Worm (Caenorhabditis elegans) whole organism, L1 larva: Measurements from ENCODE around the gene syf-2.

Experiments used
- C04F5.9 ChIP-seq: sonication (generic microtip); optimal IDR thresholded peaks from 2 replicates; lab custom pipeline; 2016; ENCODE audit warnings: missing genetic modification characterization, missing compliant biosample characterization
- C16A3.4 ChIP-seq: fragments of 150-350 bp; optimal IDR thresholded peaks from 2 replicates; lab custom pipeline; 2014; ENCODE audit warnings: missing biosample characterization, missing genetic modification characterization
- C34B4.2 ChIP-seq: sonication (generic microtip); optimal IDR thresholded peaks from 2 replicates; lab custom pipeline; 2017; ENCODE audit warnings: mild to moderate bottlenecking, missing genetic modification characterization, missing compliant biosample characterization
- aha-1 ChIP-seq: fragments of 150-350 bp; optimal IDR thresholded peaks from 2 replicates; lab custom pipeline; 2014; ENCODE audit warnings: missing biosample characterization, missing genetic modification characterization
- aly-2 ChIP-seq: fragments of 150-350 bp; optimal IDR thresholded peaks from 2 replicates; lab custom pipeline; 2014; ENCODE audit warnings: missing biosample characterization, missing genetic modification characterization
- blmp-1 ChIP-seq: fragments of 150-350 bp; optimal IDR thresholded peaks from 2 replicates; lab custom pipeline; 2014; ENCODE audit warnings: missing biosample characterization, missing genetic modification characterization
- ceh-63 ChIP-seq: fragments of 200-800 bp; sonication (Bioruptor generic); optimal IDR thresholded peaks from 2 replicates; lab custom pipeline; 2018; ENCODE audit warnings: mild to moderate bottlenecking, missing genetic modification characterization, missing compliant biosample characterization
- ceh-82 ChIP-seq, 3 experiments: fragments of 150-350 bp in 1 of 3; sonication (generic microtip) in 2 of 3; optimal IDR thresholded peaks; 2 replicates each; lab custom pipeline; 2014 to 2017; ENCODE audit warnings: missing biosample characterization in 3 of 3, missing genetic modification characterization in 3 of 3
- ceh-90 ChIP-seq: sonication (generic microtip); optimal IDR thresholded peaks from 2 replicates; lab custom pipeline; 2016; ENCODE audit warnings: missing genetic modification characterization, missing compliant biosample characterization
- ces-1 ChIP-seq: fragments of 150-350 bp; optimal IDR thresholded peaks from 2 replicates; lab custom pipeline; 2014; ENCODE audit warnings: missing biosample characterization, missing genetic modification reagents, missing genetic modification characterization
- egl-13 ChIP-seq: sonication (generic microtip); optimal IDR thresholded peaks from 2 replicates; lab custom pipeline; 2016; ENCODE audit warnings: missing genotype, missing genetic modification reagents, missing genetic modification characterization, missing compliant biosample characterization
- egl-27 ChIP-seq, 2 experiments: fragments of 150-350 bp in 1 of 2; sonication (generic microtip); optimal IDR thresholded peaks; 3 replicates each; lab custom pipeline; 2017 to 2018; ENCODE audit warnings: missing biosample characterization in 2 of 2, missing genetic modification characterization in 2 of 2, missing genetic modification reagents in 2 of 2
- elt-2 ChIP-seq: sonication (generic microtip); optimal IDR thresholded peaks from 2 replicates; lab custom pipeline; 2016; ENCODE audit warnings: missing genetic modification characterization, mild to moderate bottlenecking, inconsistent platforms, missing compliant biosample characterization, missing genetic modification reagents
- elt-3 ChIP-seq, 6 experiments: fragments of 150-350 bp in 1 of 6; sonication (generic microtip); optimal IDR thresholded peaks; 2 replicates each; lab custom pipeline; 2017 to 2018; ENCODE audit warnings: missing biosample characterization in 6 of 6, missing genetic modification characterization in 6 of 6, inconsistent platforms in 1 of 6
- ets-5 ChIP-seq: fragments of 200-800 bp; sonication (Bioruptor generic); IDR thresholded peaks from 2 replicates; pipeline ENCODE4 v1.3.6; 2022; ENCODE audit warnings: missing genetic modification characterization, missing compliant biosample characterization
- fkh-4 ChIP-seq: sonication (generic microtip); optimal IDR thresholded peaks from 2 replicates; lab custom pipeline; 2016; ENCODE audit warnings: missing compliant biosample characterization, missing genetic modification characterization, borderline replicate concordance
- fkh-8 ChIP-seq: sonication (generic microtip); optimal IDR thresholded peaks from 2 replicates; lab custom pipeline; 2016; ENCODE audit warnings: mild to moderate bottlenecking, missing genetic modification characterization, missing compliant biosample characterization
- grh-1 ChIP-seq: fragments of 200-800 bp; sonication (Bioruptor generic); IDR thresholded peaks from 2 replicates; pipeline ENCODE4 v1.3.6; 2022; ENCODE audit warnings: missing genetic modification reagents, missing genetic modification characterization, missing compliant biosample characterization
- hlh-17 ChIP-seq: fragments of 200-800 bp; sonication (Bioruptor generic); optimal IDR thresholded peaks from 2 replicates; lab custom pipeline; 2018; ENCODE audit warnings: missing genetic modification characterization, mild to moderate bottlenecking, missing compliant biosample characterization, moderate library complexity, borderline replicate concordance
- hlh-4 ChIP-seq: sonication (generic microtip); optimal IDR thresholded peaks from 2 replicates; lab custom pipeline; 2016; ENCODE audit warnings: mild to moderate bottlenecking, missing genetic modification characterization, missing compliant biosample characterization
- irx-1 ChIP-seq: sonication (generic microtip); optimal IDR thresholded peaks from 2 replicates; lab custom pipeline; 2016; ENCODE audit warnings: missing genetic modification characterization, missing compliant biosample characterization
- isw-1 ChIP-seq: fragments of 200-800 bp; sonication (Bioruptor generic); IDR thresholded peaks from 2 replicates; pipeline ENCODE4 v1.3.6; 2022; ENCODE audit warnings: missing genetic modification characterization, missing compliant biosample characterization
- lin-15B ChIP-seq: fragments of 150-350 bp; sonication (generic microtip); optimal IDR thresholded peaks from 3 replicates; lab custom pipeline; 2014; ENCODE audit warnings: missing biosample characterization, missing genetic modification characterization
- lin-35 ChIP-seq, 2 experiments: fragments of 150-350 bp; optimal IDR thresholded peaks; 2 replicates each; lab custom pipeline; 2014; ENCODE audit warnings: missing biosample characterization in 2 of 2, missing genetic modification characterization in 2 of 2, missing genetic modification reagents in 2 of 2
- lsy-2 ChIP-seq, 2 experiments: fragments of 150-350 bp; optimal IDR thresholded peaks; 2 replicates each; lab custom pipeline; 2014; ENCODE audit warnings: missing biosample characterization in 2 of 2, missing genetic modification characterization in 2 of 2
- mab-9 ChIP-seq: fragments of 200-800 bp; sonication (Bioruptor generic); IDR thresholded peaks from 2 replicates; pipeline ENCODE4 v1.3.6; 2022; ENCODE audit warnings: missing genetic modification reagents, missing genetic modification characterization, missing compliant biosample characterization
- mdl-1 ChIP-seq, 2 experiments: fragments of 150-350 bp; optimal IDR thresholded peaks; 2 replicates each; lab custom pipeline; 2014 to 2017; ENCODE audit warnings: missing biosample characterization in 2 of 2, missing genetic modification characterization in 2 of 2, inconsistent platforms in 1 of 2
- mef-2 ChIP-seq: fragments of 150-350 bp; optimal IDR thresholded peaks from 2 replicates; lab custom pipeline; 2014; ENCODE audit warnings: missing biosample characterization, missing genetic modification characterization
- mep-1 ChIP-seq: fragments of 150-350 bp; optimal IDR thresholded peaks from 2 replicates; lab custom pipeline; 2014; ENCODE audit warnings: missing biosample characterization, missing genetic modification characterization
- nhr-11 ChIP-seq: fragments of 150-350 bp; optimal IDR thresholded peaks from 2 replicates; lab custom pipeline; 2014; ENCODE audit warnings: missing biosample characterization, missing genetic modification characterization
- nhr-12 ChIP-seq: sonication (generic microtip); optimal IDR thresholded peaks from 2 replicates; lab custom pipeline; 2017; ENCODE audit warnings: missing biosample characterization, missing genetic modification characterization
- nhr-19 ChIP-seq: fragments of 200-800 bp; sonication (Bioruptor generic); conservative IDR thresholded peaks from 2 replicates; pipeline ENCODE4 v1.3.6; 2022; ENCODE audit warnings: missing genetic modification characterization, missing compliant biosample characterization
- nhr-237 ChIP-seq: fragments of 150-350 bp; optimal IDR thresholded peaks from 2 replicates; lab custom pipeline; 2014; ENCODE audit warnings: missing biosample characterization, missing genetic modification characterization
- nhr-28 ChIP-seq: fragments of 150-350 bp; optimal IDR thresholded peaks from 2 replicates; lab custom pipeline; 2014; ENCODE audit warnings: missing biosample characterization, missing genetic modification characterization
- nhr-47 ChIP-seq: sonication (generic microtip); optimal IDR thresholded peaks from 2 replicates; lab custom pipeline; 2016; ENCODE audit warnings: mild to moderate bottlenecking, missing genetic modification characterization, moderate library complexity, missing compliant biosample characterization
- nhr-71 ChIP-seq: sonication (generic microtip); optimal IDR thresholded peaks from 2 replicates; lab custom pipeline; 2016; ENCODE audit warnings: mild to moderate bottlenecking, missing genetic modification characterization, moderate library complexity, missing compliant biosample characterization
- nhr-77 ChIP-seq: fragments of 150-350 bp; optimal IDR thresholded peaks from 2 replicates; lab custom pipeline; 2014; ENCODE audit warnings: missing biosample characterization, missing genetic modification characterization
- nhr-84 ChIP-seq: sonication (generic microtip); optimal IDR thresholded peaks from 2 replicates; lab custom pipeline; 2017; ENCODE audit warnings: missing biosample characterization, missing genetic modification characterization
- nhr-85 ChIP-seq: sonication (generic microtip); peaks from one replicate; lab custom pipeline; 2016; ENCODE audit warnings: missing genetic modification characterization, inconsistent platforms, missing compliant biosample characterization
- pag-3 ChIP-seq: sonication (generic microtip); optimal IDR thresholded peaks from 2 replicates; lab custom pipeline; 2017; ENCODE audit warnings: missing genetic modification characterization, mild to moderate bottlenecking, missing compliant biosample characterization, antibody characterized with exemption, borderline replicate concordance; ENCODE audit not compliant: insufficient read depth
- pqm-1 ChIP-seq: sonication (generic microtip); optimal IDR thresholded peaks from 3 replicates; lab custom pipeline; 2017; ENCODE audit warnings: missing biosample characterization, missing genetic modification characterization
- rnt-1 ChIP-seq: sonication (generic microtip); optimal IDR thresholded peaks from 2 replicates; lab custom pipeline; 2016; ENCODE audit warnings: mild to moderate bottlenecking, missing genetic modification characterization, moderate library complexity, missing compliant biosample characterization
- skn-1 ChIP-seq: fragments of 150-350 bp; optimal IDR thresholded peaks from 2 replicates; lab custom pipeline; 2014; ENCODE audit warnings: missing biosample characterization, missing genetic modification characterization
- snpc-4 ChIP-seq: fragments of 150-350 bp; optimal IDR thresholded peaks from 2 replicates; lab custom pipeline; 2014; ENCODE audit warnings: missing biosample characterization, missing genetic modification characterization
- sox-4 ChIP-seq: sonication (generic microtip); optimal IDR thresholded peaks from 2 replicates; lab custom pipeline; 2016; ENCODE audit warnings: missing genetic modification characterization, missing compliant biosample characterization
- swsn-7 ChIP-seq: sonication (generic microtip); optimal IDR thresholded peaks from 2 replicates; lab custom pipeline; 2016; ENCODE audit warnings: missing genetic modification characterization, missing compliant biosample characterization
- tbx-2 ChIP-seq: sonication (generic microtip); optimal IDR thresholded peaks from 2 replicates; lab custom pipeline; 2016; ENCODE audit warnings: missing genetic modification characterization, missing compliant biosample characterization
- unc-62 ChIP-seq: fragments of 150-350 bp; optimal IDR thresholded peaks from 2 replicates; lab custom pipeline; 2014; ENCODE audit warnings: missing biosample characterization, missing genetic modification reagents, missing genetic modification characterization
- unc-98 ChIP-seq: fragments of 200-800 bp; sonication (Bioruptor generic); IDR thresholded peaks from 2 replicates; pipeline ENCODE4 v1.3.6; 2022; ENCODE audit warnings: missing genetic modification characterization, missing compliant biosample characterization
- vab-15 ChIP-seq: sonication (generic microtip); optimal IDR thresholded peaks from 2 replicates; lab custom pipeline; 2017; ENCODE audit warnings: missing genotype, mild to moderate bottlenecking, missing genetic modification characterization, missing compliant biosample characterization
- xbp-1 ChIP-seq: sonication (generic microtip); optimal IDR thresholded peaks from 2 replicates; lab custom pipeline; 2016; ENCODE audit warnings: missing genetic modification characterization, missing compliant biosample characterization
- zip-4 ChIP-seq: fragments of 200-800 bp; sonication (Bioruptor generic); optimal IDR thresholded peaks from 2 replicates; lab custom pipeline; 2018; ENCODE audit warnings: mild to moderate bottlenecking, missing genetic modification characterization, moderate library complexity, missing compliant biosample characterization
- ztf-11 ChIP-seq, 2 experiments: sonication (generic microtip); optimal IDR thresholded peaks; 2 replicates each; lab custom pipeline; 2016 to 2017; ENCODE audit warnings: missing genetic modification characterization in 2 of 2, missing biosample characterization in 1 of 2, missing compliant biosample characterization in 1 of 2
- ztf-4 ChIP-seq: fragments of 150-350 bp; optimal IDR thresholded peaks from 2 replicates; lab custom pipeline; 2014; ENCODE audit warnings: missing biosample characterization, missing genetic modification characterization

Gene syf-2

ce11 chrIII:7120477-7120876, 41.4 kb downstream of the syf-2 start:
- no peak for TF ChIP-seq nhr-28 (tag; lab: Kevin White, UChicago)
- TF ChIP-seq nhr-19, result peak; percentile 98
- TF ChIP-seq sox-4 (tag; lab: Kevin White, UChicago), result no peak
- TF ChIP-seq ceh-82 (tag; optimal IDR thresholded peaks at IDR 0.05; lab: Kevin White, UChicago), result no peak
- no peak for TF ChIP-seq ceh-90 (tag; lab: Kevin White, UChicago)
- TF ChIP-seq hlh-4 (tag; lab: Kevin White, UChicago), result no peak
- peak; percentile 5 to 36 for TF ChIP-seq lsy-2 (tag; optimal IDR thresholded peaks at IDR 0.05; lab: Kevin White, UChicago)
- no peak for TF ChIP-seq mef-2 (tag; lab: Kevin White, UChicago)
- TF ChIP-seq zip-4 (GFP tag; lab: Kevin White, UChicago), result no peak
- TF ChIP-seq swsn-7 (tag; lab: Kevin White, UChicago), result peak; percentile 7
- TF ChIP-seq fkh-4, result no peak
- TF ChIP-seq nhr-71 (tag; lab: Kevin White, UChicago), result peak; percentile 66
- TF ChIP-seq skn-1 (tag; lab: Kevin White, UChicago), result no peak
- no peak for TF ChIP-seq mab-9 (GFP tag; lab: Robert Waterston, UW)
- peak in 2 of 6 experiments; percentile 29 to 52 for TF ChIP-seq elt-3 (tag; optimal IDR thresholded peaks at IDR 0.05; lab: Kevin White, UChicago)
- TF ChIP-seq nhr-237 (tag; lab: Kevin White, UChicago), result no peak
- TF ChIP-seq nhr-47 (tag; lab: Kevin White, UChicago), result peak; percentile 23
- no peak for TF ChIP-seq pqm-1
- no peak for TF ChIP-seq C04F5.9 (tag; lab: Kevin White, UChicago)
- TF ChIP-seq egl-27 (tag; optimal IDR thresholded peaks at IDR 0.05; lab: Kevin White, UChicago), result no peak
- no peak for TF ChIP-seq nhr-12 (tag; lab: Kevin White, UChicago)
- TF ChIP-seq ets-5 (GFP tag; lab: Robert Waterston, UW), result no peak
- no peak for TF ChIP-seq unc-62 (GFP tag; lab: Kevin White, UChicago)
- TF ChIP-seq egl-13 (tag; lab: Kevin White, UChicago), result no peak
- TF ChIP-seq lin-15B (tag; lab: Kevin White, UChicago), result no peak
- no peak for TF ChIP-seq isw-1 (GFP tag; lab: Robert Waterston, UW)
- no peak for TF ChIP-seq nhr-84 (tag; lab: Kevin White, UChicago)
- TF ChIP-seq ces-1 (GFP tag; lab: Kevin White, UChicago), result no peak
- no peak for TF ChIP-seq unc-98 (GFP tag; lab: Robert Waterston, UW)
- no peak for TF ChIP-seq ztf-4
- TF ChIP-seq irx-1, result no peak
- TF ChIP-seq grh-1, result 0 out of 2 replicates have a peak, but pooled peaks have one; percentile 6
- TF ChIP-seq ztf-11 (tag; optimal IDR thresholded peaks at IDR 0.05; lab: Kevin White, UChicago), result no peak
- TF ChIP-seq hlh-17 (GFP tag; lab: Kevin White, UChicago), result no peak
- peak in 1 of 2 experiments; percentile 73 for TF ChIP-seq lin-35 (GFP tag; optimal IDR thresholded peaks at IDR 0.05; lab: Kevin White, UChicago)
- TF ChIP-seq blmp-1, result peak; percentile 41
- TF ChIP-seq rnt-1 (tag; lab: Kevin White, UChicago), result no peak
- TF ChIP-seq xbp-1 (tag; lab: Kevin White, UChicago), result peak; percentile 30
- no peak for TF ChIP-seq C34B4.2 (tag; lab: Kevin White, UChicago)
- peak; percentile 18 for TF ChIP-seq nhr-77 (tag; lab: Kevin White, UChicago)
- no peak for TF ChIP-seq fkh-8 (tag; lab: Kevin White, UChicago)
- peak; percentile 91 for TF ChIP-seq nhr-85
- no peak for TF ChIP-seq ceh-63 (GFP tag; lab: Kevin White, UChicago)
- TF ChIP-seq elt-2 (tag; lab: Kevin White, UChicago), result peak; percentile 64
- TF ChIP-seq aly-2 (tag; lab: Kevin White, UChicago), result no peak
- no peak for TF ChIP-seq mdl-1 (tag; optimal IDR thresholded peaks at IDR 0.05; lab: Kevin White, UChicago)
- no peak for TF ChIP-seq pag-3 (tag; lab: Kevin White, UChicago)
- peak; percentile 12 for TF ChIP-seq mep-1 (tag; lab: Kevin White, UChicago)
- no peak for TF ChIP-seq snpc-4 (tag; lab: Kevin White, UChicago)
- no peak for TF ChIP-seq nhr-11
- TF ChIP-seq tbx-2 (tag; lab: Kevin White, UChicago), result peak; percentile 19
- no peak for TF ChIP-seq vab-15 (tag; lab: Kevin White, UChicago)
- no peak for TF ChIP-seq C16A3.4 (tag; lab: Kevin White, UChicago)
- no peak for TF ChIP-seq aha-1 (tag; lab: Kevin White, UChicago)
